Worm (Caenorhabditis elegans) whole organism, L1 larva: ENCODE results near the gene F47G9.4.

ENCODE experiments used
- blmp-1 ChIP-seq: fragments of 150-350 bp; optimal IDR thresholded peaks from 2 replicates; lab custom pipeline; 2014; ENCODE audit warnings: missing biosample characterization, missing genetic modification characterization
- lin-13 ChIP-seq: fragments of 150-350 bp; optimal IDR thresholded peaks from 2 replicates; lab custom pipeline; 2014; ENCODE audit warnings: missing biosample characterization, missing genetic modification reagents, missing genetic modification characterization
- nhr-77 ChIP-seq: fragments of 150-350 bp; optimal IDR thresholded peaks from 2 replicates; lab custom pipeline; 2014; ENCODE audit warnings: missing biosample characterization, missing genetic modification characterization

ce11 chrV:11344816-11345336 lies 23.3 kb upstream of the F47G9.4 start:
- TF ChIP-seq lin-13 (no peak), nhr-77 (tag; lab: Kevin White, UChicago) (no peak), blmp-1 (tag; lab: Kevin White, UChicago) (no peak)
